Worm (Caenorhabditis elegans): ENCODE measurements around the gene W04E12.3.
A peak's percentile ranks its signal among the peaks of the same experiment; 100 is the strongest.

W04E12.3 gene

DNA sequence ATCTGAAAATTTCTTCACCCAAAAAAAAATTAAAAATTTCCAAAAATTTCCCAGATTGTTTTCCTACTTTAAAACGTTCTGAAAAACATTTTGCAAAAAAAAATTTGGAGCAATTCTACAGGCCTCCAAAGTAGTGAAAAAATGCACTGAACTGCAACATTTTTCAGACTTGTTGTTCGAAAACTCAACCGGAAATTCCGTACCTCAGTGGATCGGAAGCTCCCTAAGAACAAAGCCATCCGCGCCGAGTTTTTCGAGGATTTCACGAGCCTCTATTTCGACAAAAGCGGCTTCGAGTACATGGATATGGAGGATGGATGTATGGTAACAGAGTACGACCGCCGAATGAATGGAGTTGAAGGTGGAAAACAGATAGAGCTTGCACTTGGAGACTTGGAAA lies 3.6 kb upstream of the W04E12.3 start, which contains the start of gene fbxa-131:
TSS of gene fbxa-131 (plus strand) at position 301 of the 400 bp plus-strand sequence.
- TF ChIP-seq lsy-2 (tag; optimal IDR thresholded peaks at IDR 0.05) (no peak), unc-62 (GFP tag; optimal IDR thresholded peaks at IDR 0.05 in 1 of 2) (no peak), unc-62 (tag; optimal IDR thresholded peaks at IDR 0.05) (no peak)

ce11 chrV:19741034-19741433 lies 717 bp upstream of the W04E12.3 start, which contains the start of gene W04E12.2:
Gene W04E12.2 (minus strand): TSS chrV:19741134.
- TF ChIP-seq madf-9 (GFP tag; conservative IDR thresholded peaks at IDR 0.05) (no peak), nhr-10 (tag; optimal IDR thresholded peaks at IDR 0.05) (no peak), Y105C5A.15 (GFP tag; IDR thresholded peaks at IDR 0.05) (no peak), set-16 (GFP tag; IDR thresholded peaks at IDR 0.05) (no peak), daf-16 (GFP tag; optimal IDR thresholded peaks at IDR 0.05) (no peak), daf-16 (tag; optimal IDR thresholded peaks at IDR 0.05) (no peak), nhr-48 (tag; optimal IDR thresholded peaks at IDR 0.05) (no peak), duxl-1 (tag; optimal IDR thresholded peaks at IDR 0.05; ENCODE audit: poor library complexity) (no peak), zag-1 (tag; optimal IDR thresholded peaks at IDR 0.05) (no peak), aha-1 (tag) (no peak), dmd-8 (GFP tag; IDR thresholded peaks at IDR 0.05) (no peak), madf-5 (GFP tag; IDR thresholded peaks at IDR 0.05) (no peak), ceh-20 (GFP tag; IDR thresholded peaks at IDR 0.05) (no peak)

- TF ChIP-seq spr-1 (tag; optimal IDR thresholded peaks at IDR 0.05): no peak
Measured at ce11 chrV:19743305-19743704, 1.6 kb downstream of the W04E12.3 start, which contains the start of gene W04E12.4. Gene W04E12.4 (plus strand): TSS chrV:19743605.

ce11 chrV:19743794-19744193 lies 2.0 kb downstream of the W04E12.3 start:
- 0 out of 2 replicates have a peak, but pooled peaks have one; percentile 23 for TF ChIP-seq php-3 (GFP tag; IDR thresholded peaks at IDR 0.05)
- peak; percentile 55; the same call in 1 of the 2 replicates for TF ChIP-seq set-16 (GFP tag; IDR thresholded peaks at IDR 0.05)
- TF ChIP-seq lin-39 (tag; optimal IDR thresholded peaks at IDR 0.05): no peak
- no peak for TF ChIP-seq ZK546.5 (tag; optimal IDR thresholded peaks at IDR 0.05)
- no peak for TF ChIP-seq daf-19 (GFP tag; conservative IDR thresholded peaks at IDR 0.05)

ce11 chrV:19744210-19744609 lies 2.5 kb downstream of the W04E12.3 start:
- TF ChIP-seq ceh-28 (tag; optimal IDR thresholded peaks at IDR 0.05) (peak; percentile 76), attf-4 (tag; optimal IDR thresholded peaks at IDR 0.05) (no peak)

DNA sequence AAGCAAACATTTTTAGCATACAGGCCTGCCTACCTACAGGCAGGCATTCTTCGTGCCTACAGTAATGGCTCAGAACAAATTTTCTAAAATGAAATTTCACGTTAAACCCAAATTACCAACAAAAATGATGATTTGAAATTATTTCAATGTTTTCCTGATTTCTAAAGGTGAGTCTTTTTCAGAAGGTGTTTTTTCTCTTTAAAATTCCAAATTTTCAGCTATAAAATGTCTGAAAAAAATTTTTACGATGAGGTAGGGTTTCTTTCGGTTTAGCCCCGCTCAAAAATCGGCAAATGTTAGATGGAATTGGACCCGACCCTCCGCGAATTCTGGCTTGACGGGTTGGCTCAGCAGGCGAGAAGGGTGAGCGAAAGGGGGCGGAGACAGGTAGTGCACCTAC lies 4.1 kb downstream of the W04E12.3 start, which contains the start of gene W04E12.5:
TSS of gene W04E12.5 (plus strand) at position 301 of the 400 bp plus-strand sequence.
- TF ChIP-seq rbr-2 (tag; optimal IDR thresholded peaks at IDR 0.05) (no peak), hmg-1.1 (GFP tag; IDR thresholded peaks at IDR 0.05) (no peak), gei-8 (GFP tag; optimal IDR thresholded peaks at IDR 0.05) (no peak), nhr-6 (tag; optimal IDR thresholded peaks at IDR 0.05) (no peak), daf-8 (GFP tag; IDR thresholded peaks at IDR 0.05) (no peak), ZK337.2 (GFP tag; IDR thresholded peaks at IDR 0.05) (no peak), ceh-62 (tag; optimal IDR thresholded peaks at IDR 0.05) (no peak), unc-130 (GFP tag; optimal IDR thresholded peaks at IDR 0.05) (no peak), nhr-25 (tag; optimal IDR thresholded peaks at IDR 0.05; ENCODE audit: borderline replicate concordance, insufficient read depth) (no peak), jun-1 (tag; optimal IDR thresholded peaks at IDR 0.05) (no peak), hif-1 (tag; optimal IDR thresholded peaks at IDR 0.05) (no peak), lin-29 (GFP tag; IDR thresholded peaks at IDR 0.05) (no peak), F44E2.7 (GFP tag; IDR thresholded peaks at IDR 0.05) (no peak), zfp-2 (tag; optimal IDR thresholded peaks at IDR 0.05) (no peak), nhr-237 (tag; optimal IDR thresholded peaks at IDR 0.05) (no peak), F37D6.2 (tag; optimal IDR thresholded peaks at IDR 0.05) (no peak), madf-5 (GFP tag; IDR thresholded peaks at IDR 0.05) (no peak), madf-9 (GFP tag; conservative IDR thresholded peaks at IDR 0.05) (no peak)
